In genomic region chrX:11469600-11469999, ce11 we compare ENCODE assay signal across 4 worm cellular contexts.
A peak's percentile ranks its signal among the peaks of the same experiment; 100 is the strongest.
TF ChIP-seq lines count a peak whose summit lies in the region.

No protein-coding gene starts in this region.

TF ChIP-seq in whole organism, L2 larva, 48 proteins besides CTCF, POLR2A, EP300 and RAD21 (continued from another document):
- TF ChIP-seq egl-27 (tag; optimal IDR thresholded peaks at IDR 0.05; lab: Kevin White, UChicago) (no peak), mdl-1 (tag; optimal IDR thresholded peaks at IDR 0.05; lab: Kevin White, UChicago) (peak in 1 of 2 experiments; percentile 39), crh-2 (tag; optimal IDR thresholded peaks at IDR 0.05; lab: Kevin White, UChicago) (peak; percentile 56), nhr-25 (tag; optimal IDR thresholded peaks at IDR 0.05; lab: Kevin White, UChicago) (no peak), zag-1 (tag; optimal IDR thresholded peaks at IDR 0.05; lab: Kevin White, UChicago) (no peak), alr-1 (tag; optimal IDR thresholded peaks at IDR 0.05; lab: Kevin White, UChicago) (no peak), fos-1 (tag; optimal IDR thresholded peaks at IDR 0.05; lab: Kevin White, UChicago) (peak; percentile 10), sem-4 (tag; optimal IDR thresholded peaks at IDR 0.05; lab: Kevin White, UChicago) (no peak), aly-2 (tag; optimal IDR thresholded peaks at IDR 0.05; lab: Kevin White, UChicago) (no peak), nhr-10 (tag; optimal IDR thresholded peaks at IDR 0.05; lab: Kevin White, UChicago) (no peak), Y55F3AM.14 (GFP tag; optimal IDR thresholded peaks at IDR 0.05; lab: Kevin White, UChicago) (peak; percentile 66), nhr-6 (tag; optimal IDR thresholded peaks at IDR 0.05; lab: Kevin White, UChicago) (peak; percentile 10), nhr-21 (tag; optimal IDR thresholded peaks at IDR 0.05; lab: Kevin White, UChicago) (no peak), lin-13 (GFP tag; optimal IDR thresholded peaks at IDR 0.05; lab: Kevin White, UChicago) (no peak), C34F6.9 (tag; optimal IDR thresholded peaks at IDR 0.05; lab: Kevin White, UChicago) (peak; percentile 43), lin-11 (tag; optimal IDR thresholded peaks at IDR 0.05; lab: Kevin White, UChicago) (no peak)

TF ChIP-seq in whole organism, L3 larva, 47 proteins besides CTCF, POLR2A, EP300 and RAD21 (continued from another document):
- TF ChIP-seq mdl-1 (tag; optimal IDR thresholded peaks at IDR 0.05; lab: Kevin White, UChicago) (peak; percentile 35), eor-1 (tag; optimal IDR thresholded peaks at IDR 0.05; lab: Kevin White, UChicago) (no peak), fkh-10 (GFP tag; optimal IDR thresholded peaks at IDR 0.05; lab: Kevin White, UChicago) (no peak), daf-12 (tag; optimal IDR thresholded peaks at IDR 0.05; lab: Kevin White, UChicago) (no peak), nhr-43 (tag; optimal IDR thresholded peaks at IDR 0.05; lab: Kevin White, UChicago; ENCODE audit: poor library complexity, severe bottlenecking) (no peak), nfya-1 (tag; optimal IDR thresholded peaks at IDR 0.05; lab: Kevin White, UChicago; ENCODE audit: insufficient read depth) (peak; percentile 17), tbx-2 (tag; optimal IDR thresholded peaks at IDR 0.05; lab: Kevin White, UChicago) (no peak), lsy-12 (tag; optimal IDR thresholded peaks at IDR 0.05; lab: Kevin White, UChicago) (no peak), jun-1 (tag; optimal IDR thresholded peaks at IDR 0.05; lab: Kevin White, UChicago) (peak; percentile 33), ceh-82 (tag; optimal IDR thresholded peaks at IDR 0.05; lab: Kevin White, UChicago) (no peak), aly-2 (tag; optimal IDR thresholded peaks at IDR 0.05; lab: Kevin White, UChicago) (no peak), ztf-4 (tag; optimal IDR thresholded peaks at IDR 0.05; lab: Kevin White, UChicago) (no peak), ztf-11 (tag; optimal IDR thresholded peaks at IDR 0.05; lab: Kevin White, UChicago) (no peak), fos-1 (tag; optimal IDR thresholded peaks at IDR 0.05; lab: Kevin White, UChicago) (no peak), elt-2 (tag; optimal IDR thresholded peaks at IDR 0.05; lab: Kevin White, UChicago) (peak; percentile 87), nhr-28 (tag; optimal IDR thresholded peaks at IDR 0.05; lab: Kevin White, UChicago) (no peak), pqm-1 (tag; optimal IDR thresholded peaks at IDR 0.05; lab: Kevin White, UChicago) (peak; percentile 45), ama-1 (optimal IDR thresholded peaks at IDR 0.05; lab: Kevin White, UChicago) (no peak), nhr-76 (tag; optimal IDR thresholded peaks at IDR 0.05; lab: Kevin White, UChicago) (no peak), elt-1 (tag; optimal IDR thresholded peaks at IDR 0.05; lab: Kevin White, UChicago) (peak; percentile 38), hmg-11 (tag; optimal IDR thresholded peaks at IDR 0.05; lab: Kevin White, UChicago) (no peak), nhr-23 (tag; optimal IDR thresholded peaks at IDR 0.05; lab: Kevin White, UChicago) (no peak), lin-39 (tag; optimal IDR thresholded peaks at IDR 0.05; lab: Kevin White, UChicago) (no peak), fkh-2 (tag; optimal IDR thresholded peaks at IDR 0.05; lab: Kevin White, UChicago) (no peak), unc-39 (tag; optimal IDR thresholded peaks at IDR 0.05; lab: Kevin White, UChicago) (no peak)

TF ChIP-seq in whole organism, L4 larva, 104 proteins besides CTCF, POLR2A, EP300 and RAD21 (continued from another document):
- TF ChIP-seq Y5F2A.4 (GFP tag; optimal IDR thresholded peaks at IDR 0.05; lab: Kevin White, UChicago) = no peak
- no peak for TF ChIP-seq arid-1 (GFP tag; conservative IDR thresholded peaks at IDR 0.05; lab: Robert Waterston, UW)
- peak; percentile 16 for TF ChIP-seq mes-2 (tag; optimal IDR thresholded peaks at IDR 0.05; lab: Kevin White, UChicago; ENCODE audit: poor library complexity, severe bottlenecking)
- no peak for TF ChIP-seq snpc-4 (tag; optimal IDR thresholded peaks at IDR 0.05; lab: Kevin White, UChicago)
- no peak for TF ChIP-seq zfp-3 (GFP tag; conservative IDR thresholded peaks at IDR 0.05; lab: Robert Waterston, UW)
- peak; percentile 77 for TF ChIP-seq hlh-11 (tag; optimal IDR thresholded peaks at IDR 0.05; lab: Kevin White, UChicago)
- peak; percentile 28 for TF ChIP-seq pqm-1 (tag; optimal IDR thresholded peaks at IDR 0.05; lab: Kevin White, UChicago)
- TF ChIP-seq daf-8 (GFP tag; IDR thresholded peaks at IDR 0.05; lab: Robert Waterston, UW) = no peak
- TF ChIP-seq vab-7 (GFP tag; IDR thresholded peaks at IDR 0.05; lab: Robert Waterston, UW) = no peak
- peak in 1 of 2 experiments; percentile 31 for TF ChIP-seq lsy-2 (tag; optimal IDR thresholded peaks at IDR 0.05; lab: Kevin White, UChicago)
- TF ChIP-seq dmd-6 (GFP tag; IDR thresholded peaks at IDR 0.05; lab: Robert Waterston, UW) = peak; percentile 56
- no peak for TF ChIP-seq egl-43 (GFP tag; IDR thresholded peaks at IDR 0.05; lab: Robert Waterston, UW)
- no peak for TF ChIP-seq nhr-6 (tag; optimal IDR thresholded peaks at IDR 0.05; lab: Kevin White, UChicago)
- TF ChIP-seq R02D3.7 (tag; optimal IDR thresholded peaks at IDR 0.05; lab: Kevin White, UChicago) = no peak
- TF ChIP-seq unc-62 (GFP tag; optimal IDR thresholded peaks at IDR 0.05 in 1 of 2; lab: Kevin White, UChicago) = peak in 1 of 2 experiments; percentile 84
- TF ChIP-seq unc-62 (tag; optimal IDR thresholded peaks at IDR 0.05; lab: Kevin White, UChicago) = no peak
- TF ChIP-seq hmg-1.1 (GFP tag; IDR thresholded peaks at IDR 0.05; lab: Robert Waterston, UW) = 0 out of 2 replicates have a peak, but pooled peaks have one; percentile 18
- 0 out of 2 replicates have a peak, but pooled peaks have one; percentile 16 for TF ChIP-seq ctbp-1 (GFP tag; IDR thresholded peaks at IDR 0.05; lab: Robert Waterston, UW)

TF ChIP-seq in whole organism, young adult, 124 proteins besides CTCF, POLR2A, EP300 and RAD21 (continued from another document):
- TF ChIP-seq ztf-6 (GFP tag; IDR thresholded peaks at IDR 0.05; lab: Robert Waterston, UW) = no peak
